Worm (Caenorhabditis elegans): ENCODE measurements around the gene suox-1.

The suox-1 gene

ce11 chrX:15492759-15493158 lies 4.6 kb upstream of the suox-1 start (continued):
- no peak for TF ChIP-seq unc-39 (tag; optimal IDR thresholded peaks at IDR 0.05)

ce11 chrX:15493322-15493721 lies 4.0 kb upstream of the suox-1 start, which contains the start of gene gob-1:
Gene gob-1, plus strand, starts transcription at chrX:15493602.
- TF ChIP-seq nhr-23 (tag; optimal IDR thresholded peaks at IDR 0.05) (no peak), ceh-82 (tag; optimal IDR thresholded peaks at IDR 0.05) (no peak), mdl-1 (tag; optimal IDR thresholded peaks at IDR 0.05) (no peak), nhr-77 (tag; optimal IDR thresholded peaks at IDR 0.05) (no peak), skn-1 (tag; optimal IDR thresholded peaks at IDR 0.05) (no peak), nhr-25 (tag; optimal IDR thresholded peaks at IDR 0.05) (no peak)

- TF ChIP-seq fos-1 (tag; optimal IDR thresholded peaks at IDR 0.05) (peak; percentile 19), aly-2 (tag; optimal IDR thresholded peaks at IDR 0.05) (no peak), sma-3 (GFP tag; optimal IDR thresholded peaks at IDR 0.05) (no peak), mab-5 (tag; optimal IDR thresholded peaks at IDR 0.05) (no peak), ceh-82 (tag; optimal IDR thresholded peaks at IDR 0.05) (no peak), R02D3.7 (tag; optimal IDR thresholded peaks at IDR 0.05) (no peak), nhr-11 (tag; optimal IDR thresholded peaks at IDR 0.05) (no peak), unc-55 (GFP tag; optimal IDR thresholded peaks at IDR 0.05) (no peak), ama-1 (optimal IDR thresholded peaks at IDR 0.05) (no peak), zag-1 (tag; optimal IDR thresholded peaks at IDR 0.05) (no peak), nhr-25 (tag; optimal IDR thresholded peaks at IDR 0.05) (peak; percentile 24), dmd-4 (tag; optimal IDR thresholded peaks at IDR 0.05) (no peak), elt-3 (tag; optimal IDR thresholded peaks at IDR 0.05) (no peak), sma-9 (GFP tag; optimal IDR thresholded peaks at IDR 0.05) (peak; percentile 7), sma-9 (tag; optimal IDR thresholded peaks at IDR 0.05) (no peak), ztf-1 (GFP tag; conservative IDR thresholded peaks at IDR 0.05) (no peak), Y55F3AM.14 (GFP tag; optimal IDR thresholded peaks at IDR 0.05) (no peak), nhr-129 (tag; optimal IDR thresholded peaks at IDR 0.05) (no peak), sem-4 (tag; optimal IDR thresholded peaks at IDR 0.05) (no peak), mbf-1 (tag; optimal IDR thresholded peaks at IDR 0.05) (no peak), unc-39 (tag; optimal IDR thresholded peaks at IDR 0.05) (no peak), crh-2 (tag; optimal IDR thresholded peaks at IDR 0.05) (no peak)
Measured at ce11 chrX:15494154-15494553, 3.2 kb upstream of the suox-1 start.

ce11 chrX:15502455-15503174 lies 5.3 kb downstream of the suox-1 start, which contains the start of gene H13N06.7:
Gene H13N06.7, plus strand, starts transcription at chrX:15503124.
- no peak for TF ChIP-seq ceh-16 (tag; optimal IDR thresholded peaks at IDR 0.05)
- no peak for TF ChIP-seq sem-4 (tag; optimal IDR thresholded peaks at IDR 0.05)
- TF ChIP-seq nhr-23 (tag; optimal IDR thresholded peaks at IDR 0.05) = no peak
- TF ChIP-seq dmd-4 (tag; optimal IDR thresholded peaks at IDR 0.05) = no peak
- no peak for TF ChIP-seq nhr-25 (tag; optimal IDR thresholded peaks at IDR 0.05)
- TF ChIP-seq snpc-4 (tag; optimal IDR thresholded peaks at IDR 0.05) = no peak
- no peak for TF ChIP-seq R02D3.7 (tag; optimal IDR thresholded peaks at IDR 0.05)
- TF ChIP-seq nhr-11 (tag; optimal IDR thresholded peaks at IDR 0.05) = no peak
- TF ChIP-seq ZK546.5 (tag; optimal IDR thresholded peaks at IDR 0.05) = no peak
- TF ChIP-seq nhr-129 (tag; optimal IDR thresholded peaks at IDR 0.05) = no peak
- no peak for TF ChIP-seq zag-1 (tag; optimal IDR thresholded peaks at IDR 0.05)
- no peak for TF ChIP-seq alr-1 (tag; optimal IDR thresholded peaks at IDR 0.05)
- TF ChIP-seq egl-27 (tag; optimal IDR thresholded peaks at IDR 0.05) = no peak
- no peak for TF ChIP-seq ztf-11 (tag; optimal IDR thresholded peaks at IDR 0.05)
- TF ChIP-seq nhr-21 (tag; optimal IDR thresholded peaks at IDR 0.05) = no peak
- no peak for TF ChIP-seq nhr-6 (tag; optimal IDR thresholded peaks at IDR 0.05)
- TF ChIP-seq blmp-1 (tag; optimal IDR thresholded peaks at IDR 0.05; ENCODE audit: insufficient read depth) = no peak
- no peak for TF ChIP-seq nhr-12 (tag; optimal IDR thresholded peaks at IDR 0.05)

DNA sequence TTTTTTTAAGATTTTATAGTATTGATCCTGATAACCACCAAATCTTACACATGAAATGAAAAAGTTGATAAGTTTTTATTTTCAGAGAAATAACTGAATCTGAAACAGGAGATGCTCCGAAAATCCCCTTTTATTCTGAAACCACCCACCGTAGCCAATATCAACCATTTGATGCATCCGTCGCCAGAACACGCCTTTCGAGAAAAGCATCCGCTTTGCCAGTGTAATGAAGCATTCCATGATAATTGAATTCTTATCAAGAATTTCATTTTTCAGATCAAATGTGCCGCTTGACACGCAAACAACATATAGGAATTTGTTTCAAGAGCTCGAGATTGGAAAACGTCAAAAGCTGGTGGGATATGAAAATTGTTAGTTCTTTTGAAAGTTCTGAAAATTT lies 7.4 kb downstream of the suox-1 start, which contains the start of gene tbh-1:
Gene tbh-1 (minus strand): TSS at position 101 of the 400 bp plus-strand sequence.
- TF ChIP-seq elt-3 (tag; optimal IDR thresholded peaks at IDR 0.05) (no peak), sem-4 (tag; optimal IDR thresholded peaks at IDR 0.05) (no peak), zag-1 (tag; optimal IDR thresholded peaks at IDR 0.05) (no peak), nhr-129 (tag; optimal IDR thresholded peaks at IDR 0.05) (no peak), unc-62 (GFP tag; optimal IDR thresholded peaks at IDR 0.05) (no peak), nhr-12 (tag; optimal IDR thresholded peaks at IDR 0.05) (no peak), nhr-23 (tag; optimal IDR thresholded peaks at IDR 0.05) (no peak)

Data from whole organism, L2 larva.